Worm (Caenorhabditis elegans): ENCODE data around the gene Y43F8A.1.

- TF ChIP-seq dao-5 (tag; optimal IDR thresholded peaks at IDR 0.05) = no peak
- no peak for TF ChIP-seq him-1 (tag; optimal IDR thresholded peaks at IDR 0.05)
These were observed 33.3 kb downstream of the Y43F8A.1 start for ce11 chrV:19403619-19404018.

All from whole organism, L4/young adult.